Worm (Caenorhabditis elegans) whole organism, L4 larva: ENCODE data around the gene brap-2.
A peak's percentile ranks its signal among the peaks of the same experiment; 100 is the strongest.

Experiments used
- D1046.2 ChIP-seq: fragments of 200-800 bp; sonication (Bioruptor generic); IDR thresholded peaks from 2 replicates; pipeline ENCODE4 v1.3.6; 2022; ENCODE audit warnings: missing genetic modification characterization, missing compliant biosample characterization
- F26F4.8 ChIP-seq: fragments of 200-800 bp; sonication (Bioruptor generic); conservative IDR thresholded peaks from 2 replicates; pipeline ENCODE4 v1.3.6; 2022; ENCODE audit warnings: missing genetic modification characterization, missing compliant biosample characterization
- F37D6.2 ChIP-seq: sonication (generic microtip); optimal IDR thresholded peaks from 2 replicates; lab custom pipeline; 2016; ENCODE audit warnings: mild to moderate bottlenecking, missing genetic modification characterization, missing compliant biosample characterization
- F44E2.7 ChIP-seq: fragments of 200-800 bp; sonication (Bioruptor generic); IDR thresholded peaks from 2 replicates; pipeline ENCODE4 v2.1.2; 2022; ENCODE audit warnings: missing genetic modification characterization, missing compliant biosample characterization
- F49E8.2 ChIP-seq: sonication (generic microtip); optimal IDR thresholded peaks from 2 replicates; lab custom pipeline; 2016; ENCODE audit warnings: missing compliant biosample characterization, mild to moderate bottlenecking, missing genetic modification characterization, borderline replicate concordance
- T20F7.1 ChIP-seq: fragments of 200-800 bp; sonication (Bioruptor generic); optimal IDR thresholded peaks from 2 replicates; lab custom pipeline; 2018; ENCODE audit warnings: mild to moderate bottlenecking, missing genetic modification characterization, missing compliant biosample characterization
- T26A8.4 ChIP-seq: fragments of 200-800 bp; sonication (Bioruptor generic); IDR thresholded peaks from 2 replicates; pipeline ENCODE4 v1.3.6; 2022; ENCODE audit warnings: missing genetic modification characterization, missing compliant biosample characterization
- Y48G9A.11 ChIP-seq: fragments of 200-800 bp; sonication (Bioruptor generic); IDR thresholded peaks from 2 replicates; pipeline ENCODE4 v1.3.6; 2022; ENCODE audit warnings: missing genetic modification reagents, missing genetic modification characterization, missing compliant biosample characterization
- aha-1 ChIP-seq: fragments of 150-350 bp; peaks from one replicate; lab custom pipeline; 2014; ENCODE audit warnings: missing biosample characterization, missing genetic modification characterization
- ces-1 ChIP-seq: fragments of 150-350 bp; sonication (generic microtip); optimal IDR thresholded peaks from 4 replicates; lab custom pipeline; 2014; ENCODE audit warnings: missing biosample characterization, missing genetic modification reagents, missing genetic modification characterization
- daf-16 ChIP-seq, 3 experiments: sonication (generic microtip); optimal IDR thresholded peaks; 2 replicates each; lab custom pipeline; 2016 to 2017; ENCODE audit warnings: missing genetic modification characterization in 3 of 3, missing genetic modification reagents in 3 of 3, mild to moderate bottlenecking in 2 of 3, missing compliant biosample characterization in 2 of 3, missing biosample characterization in 1 of 3, moderate library complexity in 1 of 3
- daf-19 ChIP-seq: fragments of 200-800 bp; sonication (Bioruptor generic); conservative IDR thresholded peaks from 2 replicates; pipeline ENCODE4 v1.3.6; 2022; ENCODE audit warnings: missing genetic modification characterization, missing compliant biosample characterization
- dmd-6 ChIP-seq: fragments of 200-800 bp; sonication (Bioruptor generic); IDR thresholded peaks from 2 replicates; pipeline ENCODE4 v1.3.6; 2022; ENCODE audit warnings: missing genetic modification reagents, missing genetic modification characterization, missing compliant biosample characterization
- dmd-8 ChIP-seq: fragments of 200-800 bp; sonication (Bioruptor generic); IDR thresholded peaks from 2 replicates; pipeline ENCODE4 v1.3.6; 2022; ENCODE audit warnings: missing genetic modification characterization, missing compliant biosample characterization
- egl-27 ChIP-seq: sonication (generic microtip); optimal IDR thresholded peaks from 3 replicates; lab custom pipeline; 2017; ENCODE audit warnings: missing biosample characterization, missing genetic modification reagents, missing genetic modification characterization
- fkh-10 ChIP-seq: fragments of 150-350 bp; optimal IDR thresholded peaks from 2 replicates; lab custom pipeline; 2014; ENCODE audit warnings: missing biosample characterization, missing genetic modification reagents, missing genetic modification characterization
- fos-1 ChIP-seq: fragments of 150-350 bp; optimal IDR thresholded peaks from 2 replicates; lab custom pipeline; 2014; ENCODE audit warnings: missing biosample characterization, missing genetic modification characterization
- gei-8 ChIP-seq: fragments of 200-800 bp; sonication (Bioruptor generic); optimal IDR thresholded peaks from 2 replicates; lab custom pipeline; 2018; ENCODE audit warnings: mild to moderate bottlenecking, missing genetic modification characterization, missing compliant biosample characterization
- hif-1 ChIP-seq, 2 experiments: sonication (generic microtip); optimal IDR thresholded peaks; 2 replicates each; lab custom pipeline; 2016 to 2017; ENCODE audit warnings: missing compliant biosample characterization in 2 of 2, missing genetic modification characterization in 2 of 2, missing genetic modification reagents in 2 of 2, missing genotype in 2 of 2, mild to moderate bottlenecking in 1 of 2
- hlh-11 ChIP-seq: fragments of 200-800 bp; sonication (Bioruptor generic); optimal IDR thresholded peaks from 2 replicates; lab custom pipeline; 2018; ENCODE audit warnings: mild to moderate bottlenecking, missing genetic modification characterization, missing compliant biosample characterization
- hmg-1.1 ChIP-seq: fragments of 200-800 bp; sonication (Bioruptor generic); IDR thresholded peaks from 2 replicates; pipeline ENCODE4 v1.3.6; 2022; ENCODE audit warnings: missing genetic modification reagents, missing genetic modification characterization, missing compliant biosample characterization
- jun-1 ChIP-seq: fragments of 150-350 bp; optimal IDR thresholded peaks from 2 replicates; lab custom pipeline; 2014; ENCODE audit warnings: missing biosample characterization, missing genetic modification reagents, missing genetic modification characterization
- lin-1 ChIP-seq: fragments of 200-800 bp; sonication (Bioruptor generic); IDR thresholded peaks from 2 replicates; pipeline ENCODE4 v1.3.6; 2022; ENCODE audit warnings: missing genetic modification reagents, missing genetic modification characterization, missing compliant biosample characterization
- lin-29 ChIP-seq: fragments of 200-800 bp; sonication (Bioruptor generic); IDR thresholded peaks from 2 replicates; pipeline ENCODE4 v1.3.6; 2022; ENCODE audit warnings: missing genetic modification reagents, missing genetic modification characterization, missing compliant biosample characterization
- lin-38 ChIP-seq: fragments of 200-800 bp; sonication (Bioruptor generic); IDR thresholded peaks from 2 replicates; pipeline ENCODE4 v1.3.6; 2022; ENCODE audit warnings: missing genetic modification reagents, missing genetic modification characterization, missing compliant biosample characterization
- madf-9 ChIP-seq: fragments of 200-800 bp; sonication (Bioruptor generic); conservative IDR thresholded peaks from 2 replicates; pipeline ENCODE4 v1.3.6; 2022; ENCODE audit warnings: missing genetic modification reagents, missing genetic modification characterization, missing compliant biosample characterization
- mdl-1 ChIP-seq, 2 experiments: fragments of 150-350 bp in 1 of 2; sonication (generic microtip) in 1 of 2; optimal IDR thresholded peaks; 2 replicates each; lab custom pipeline; 2014 to 2017; ENCODE audit warnings: missing biosample characterization in 2 of 2, missing genetic modification characterization in 2 of 2
- mdt-29 ChIP-seq: fragments of 200-800 bp; sonication (Bioruptor generic); IDR thresholded peaks from 2 replicates; pipeline ENCODE4 v1.3.6; 2022; ENCODE audit warnings: missing genetic modification reagents, missing genetic modification characterization, missing compliant biosample characterization
- mes-2 ChIP-seq: sonication (generic microtip); optimal IDR thresholded peaks from 2 replicates; lab custom pipeline; 2016; ENCODE audit warnings: missing genotype, mild to moderate bottlenecking, missing genetic modification characterization, missing compliant biosample characterization; ENCODE audit not compliant: poor library complexity, severe bottlenecking
- mxl-2 ChIP-seq: fragments of 200-800 bp; sonication (Bioruptor generic); conservative IDR thresholded peaks from 2 replicates; pipeline ENCODE4 v1.3.6; 2022; ENCODE audit warnings: missing genetic modification reagents, missing genetic modification characterization, missing compliant biosample characterization
- mxl-3 ChIP-seq: fragments of 200-800 bp; sonication (Bioruptor generic); optimal IDR thresholded peaks from 2 replicates; lab custom pipeline; 2018; ENCODE audit warnings: mild to moderate bottlenecking, missing genetic modification characterization, missing compliant biosample characterization
- nhr-42 ChIP-seq: fragments of 200-800 bp; sonication (Bioruptor generic); IDR thresholded peaks from 2 replicates; pipeline ENCODE4 v1.3.6; 2022; ENCODE audit warnings: missing genetic modification characterization, missing compliant biosample characterization
- nhr-76 ChIP-seq: fragments of 150-350 bp; optimal IDR thresholded peaks from 2 replicates; lab custom pipeline; 2014; ENCODE audit warnings: missing biosample characterization, missing genetic modification characterization
- nhr-77 ChIP-seq: fragments of 150-350 bp; optimal IDR thresholded peaks from 2 replicates; lab custom pipeline; 2014; ENCODE audit warnings: missing biosample characterization, missing genetic modification characterization
- pha-4 ChIP-seq, 2 experiments: fragments of 150-350 bp in 1 of 2; fragments of 200-800 bp in 1 of 2; sonication (Bioruptor generic) in 1 of 2; IDR thresholded peaks in 1 of 2; optimal IDR thresholded peaks in 1 of 2; 2 replicates each; pipeline versions ENCODE4 v1.3.6 to Lab custom; 2014 to 2022; ENCODE audit warnings: missing genetic modification characterization in 2 of 2, missing genetic modification reagents in 2 of 2, missing biosample characterization in 1 of 2, missing compliant biosample characterization in 1 of 2
- pqm-1 ChIP-seq: sonication (generic microtip); optimal IDR thresholded peaks from 2 replicates; lab custom pipeline; 2017; ENCODE audit warnings: missing biosample characterization, missing genetic modification characterization
- saeg-2 ChIP-seq: fragments of 200-800 bp; sonication (Bioruptor generic); IDR thresholded peaks from 2 replicates; pipeline ENCODE4 v1.3.6; 2022; ENCODE audit warnings: missing genetic modification reagents, missing genetic modification characterization, missing compliant biosample characterization
- skn-1 ChIP-seq: fragments of 150-350 bp; optimal IDR thresholded peaks from 2 replicates; lab custom pipeline; 2014; ENCODE audit warnings: missing biosample characterization, missing genetic modification characterization
- snpc-1.2 ChIP-seq: fragments of 200-800 bp; sonication (Bioruptor generic); IDR thresholded peaks from 2 replicates; pipeline ENCODE4 v1.3.6; 2022; ENCODE audit warnings: missing genetic modification reagents, missing genetic modification characterization, missing compliant biosample characterization
- spr-1 ChIP-seq: sonication (generic microtip); optimal IDR thresholded peaks from 2 replicates; lab custom pipeline; 2016; ENCODE audit warnings: mild to moderate bottlenecking, missing genetic modification characterization, missing compliant biosample characterization
- tag-97 ChIP-seq: fragments of 200-800 bp; sonication (Bioruptor generic); IDR thresholded peaks from 2 replicates; pipeline ENCODE4 v1.3.6; 2022; ENCODE audit warnings: missing genetic modification characterization, missing compliant biosample characterization
- tra-1 ChIP-seq: fragments of 200-800 bp; sonication (Bioruptor generic); IDR thresholded peaks from 2 replicates; pipeline ENCODE4 v1.3.6; 2022; ENCODE audit warnings: missing genetic modification reagents, missing genetic modification characterization, missing compliant biosample characterization
- unc-130 ChIP-seq: sonication (generic microtip); optimal IDR thresholded peaks from 2 replicates; lab custom pipeline; 2016; ENCODE audit warnings: missing genetic modification reagents, missing genetic modification characterization, missing compliant biosample characterization
- unc-39 ChIP-seq: sonication (generic microtip); optimal IDR thresholded peaks from 2 replicates; lab custom pipeline; 2017; ENCODE audit warnings: missing biosample characterization, missing genetic modification characterization
- zfp-3 ChIP-seq: fragments of 200-800 bp; sonication (Bioruptor generic); conservative IDR thresholded peaks from 2 replicates; pipeline ENCODE4 v1.3.6; 2022; ENCODE audit warnings: missing genetic modification reagents, missing genetic modification characterization, missing compliant biosample characterization
- zip-2 ChIP-seq: fragments of 150-350 bp; optimal IDR thresholded peaks from 2 replicates; lab custom pipeline; 2014; ENCODE audit warnings: missing biosample characterization, missing genetic modification characterization

Gene brap-2

DNA sequence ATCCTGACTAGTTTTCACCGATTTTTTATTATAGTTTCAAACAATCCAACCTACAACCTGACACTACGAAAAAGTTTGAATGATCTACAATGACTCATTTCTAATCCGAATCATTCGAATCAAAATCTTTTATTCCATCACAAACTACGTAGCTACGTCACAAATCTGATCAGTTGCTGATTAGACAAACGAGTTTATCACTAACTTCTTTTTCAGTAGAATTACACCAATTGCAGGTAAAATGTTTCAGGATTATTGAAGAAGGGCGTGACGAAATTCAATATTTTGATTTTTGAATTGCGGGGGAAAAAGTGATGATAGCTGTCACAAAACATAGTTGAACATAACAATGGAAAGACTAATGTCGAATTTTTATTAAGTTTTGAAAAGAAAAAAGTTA, 51.4 kb downstream of the brap-2 start:
- TF ChIP-seq unc-130 = no peak
- TF ChIP-seq daf-16 (GFP tag; optimal IDR thresholded peaks at IDR 0.05; lab: Kevin White, UChicago) = no peak
- TF ChIP-seq daf-16 (tag; optimal IDR thresholded peaks at IDR 0.05; lab: Kevin White, UChicago) = no peak
- TF ChIP-seq skn-1 (tag; lab: Kevin White, UChicago) = no peak
- TF ChIP-seq T20F7.1 (GFP tag; lab: Kevin White, UChicago) = no peak
- no peak for TF ChIP-seq egl-27 (tag; lab: Kevin White, UChicago)
- TF ChIP-seq jun-1 (tag; lab: Kevin White, UChicago) = no peak
- no peak for TF ChIP-seq fkh-10 (GFP tag; lab: Kevin White, UChicago)
- no peak for TF ChIP-seq gei-8 (GFP tag; lab: Kevin White, UChicago)
- TF ChIP-seq fos-1 (tag; lab: Kevin White, UChicago) = no peak
- no peak for TF ChIP-seq mes-2 (tag; lab: Kevin White, UChicago)
- TF ChIP-seq hmg-1.1 (GFP tag; lab: Robert Waterston, UW) = no peak
- TF ChIP-seq snpc-1.2 (GFP tag; lab: Robert Waterston, UW) = no peak
- no peak for TF ChIP-seq tra-1
- no peak for TF ChIP-seq spr-1 (tag; lab: Kevin White, UChicago)
- no peak for TF ChIP-seq nhr-77
- TF ChIP-seq F26F4.8 (GFP tag; lab: Robert Waterston, UW) = no peak

- TF ChIP-seq zfp-3 (0 out of 2 replicates have a peak, but pooled peaks have one; percentile 72), F44E2.7 (GFP tag; lab: Robert Waterston, UW) (no peak), nhr-76 (tag; lab: Kevin White, UChicago) (no peak), mxl-2 (GFP tag; lab: Robert Waterston, UW) (no peak), mxl-3 (GFP tag; lab: Kevin White, UChicago) (no peak), pqm-1 (tag; lab: Kevin White, UChicago) (no peak), unc-39 (tag; lab: Kevin White, UChicago) (no peak), F49E8.2 (no peak), dmd-8 (GFP tag; lab: Robert Waterston, UW) (no peak), hlh-11 (tag; lab: Kevin White, UChicago) (peak; percentile 18), Y48G9A.11 (no peak), ces-1 (GFP tag; lab: Kevin White, UChicago) (no peak), nhr-42 (GFP tag; lab: Robert Waterston, UW) (no peak), D1046.2 (GFP tag; lab: Robert Waterston, UW) (no peak), aha-1 (tag; lab: Kevin White, UChicago) (peak; percentile 92), daf-19 (GFP tag; lab: Robert Waterston, UW) (no peak), lin-29 (0 out of 2 replicates have a peak, but pooled peaks have one; percentile 15), daf-16 (GFP tag; optimal IDR thresholded peaks at IDR 0.05; lab: Kevin White, UChicago) (no peak), daf-16 (tag; optimal IDR thresholded peaks at IDR 0.05; lab: Kevin White, UChicago) (no peak), mdl-1 (tag; optimal IDR thresholded peaks at IDR 0.05; lab: Kevin White, UChicago) (no peak), dmd-6 (GFP tag; lab: Robert Waterston, UW) (no peak), pha-4 (GFP tag; IDR thresholded peaks at IDR 0.05; lab: Robert Waterston, UW) (peak; percentile 37; the same call in 1 of the 2 replicates), pha-4 (tag; optimal IDR thresholded peaks at IDR 0.05; lab: Kevin White, UChicago) (no peak), hmg-1.1 (GFP tag; lab: Robert Waterston, UW) (no peak), lin-1 (GFP tag; lab: Robert Waterston, UW) (no peak), saeg-2 (GFP tag; lab: Robert Waterston, UW) (no peak), T26A8.4 (peak; percentile 58), tag-97 (GFP tag; lab: Robert Waterston, UW) (no peak), zip-2 (tag; lab: Kevin White, UChicago) (no peak), madf-9 (no peak), hif-1 (tag; optimal IDR thresholded peaks at IDR 0.05; lab: Kevin White, UChicago) (peak in 1 of 2 experiments; percentile 33), lin-38 (GFP tag; lab: Robert Waterston, UW) (peak; percentile 15; the same call in 1 of the 2 replicates), mdt-29 (GFP tag; lab: Robert Waterston, UW) (no peak), F37D6.2 (tag; lab: Kevin White, UChicago) (no peak)
Measured at ce11 chrII:5340672-5341568, 52.1 kb downstream of the brap-2 start.
